Worm (Caenorhabditis elegans): ENCODE results near the gene R02F11.12.
"Not testable (repeated sequence)": the region's sequence is repeated elsewhere in the genome, so short reads cannot be mapped to it uniquely, and the experiment has no call there.

The R02F11.12 gene

DNA sequence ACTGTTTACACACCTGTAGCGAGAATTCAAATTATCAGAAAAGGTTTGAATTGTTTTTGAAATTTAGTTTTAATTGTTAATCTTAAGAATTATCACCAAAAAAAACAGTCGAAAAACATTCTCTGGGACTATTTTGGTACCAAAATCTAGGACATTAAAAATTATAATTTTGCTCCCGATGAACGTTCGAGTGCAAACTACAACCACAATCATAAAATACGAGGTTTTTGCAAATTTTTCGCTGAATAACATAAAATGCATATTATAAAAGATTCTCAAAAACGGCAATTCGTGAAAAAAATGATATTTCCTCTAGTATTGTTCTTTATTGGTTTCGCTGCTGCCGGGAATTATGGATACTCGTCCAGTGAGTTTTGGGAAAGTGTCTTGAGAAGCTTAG is at the start of gene R02F11.12:
Gene R02F11.12, plus strand, starts transcription at position 301 of the 400 bp plus-strand sequence.
- TF ChIP-seq unc-62 (GFP tag; optimal IDR thresholded peaks at IDR 0.05) = no peak

DNA sequence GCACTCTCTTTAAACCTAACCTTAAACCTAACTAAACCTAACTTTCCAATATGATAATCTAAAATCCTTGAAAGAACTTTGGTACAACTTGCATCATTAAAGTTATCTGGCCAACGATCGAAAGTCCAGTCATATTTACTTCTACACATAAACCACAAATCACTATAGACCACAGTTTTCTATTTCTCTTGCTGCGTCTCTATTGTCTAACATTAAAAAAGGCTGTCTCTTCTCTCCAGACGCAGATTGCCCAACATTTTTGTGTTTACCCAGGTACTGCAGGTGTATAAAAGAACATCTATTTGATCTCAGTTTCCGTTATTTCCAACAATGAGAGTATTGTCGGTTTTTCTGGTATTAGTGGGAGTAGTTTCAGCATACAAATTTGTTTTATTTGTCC is 48.3 kb upstream of the R02F11.12 start, which contains the start of gene ugt-61:
Gene ugt-61, plus strand, starts transcription at position 233 of the 400 bp plus-strand sequence.
- TF ChIP-seq unc-62 (GFP tag; optimal IDR thresholded peaks at IDR 0.05) = no peak

DNA sequence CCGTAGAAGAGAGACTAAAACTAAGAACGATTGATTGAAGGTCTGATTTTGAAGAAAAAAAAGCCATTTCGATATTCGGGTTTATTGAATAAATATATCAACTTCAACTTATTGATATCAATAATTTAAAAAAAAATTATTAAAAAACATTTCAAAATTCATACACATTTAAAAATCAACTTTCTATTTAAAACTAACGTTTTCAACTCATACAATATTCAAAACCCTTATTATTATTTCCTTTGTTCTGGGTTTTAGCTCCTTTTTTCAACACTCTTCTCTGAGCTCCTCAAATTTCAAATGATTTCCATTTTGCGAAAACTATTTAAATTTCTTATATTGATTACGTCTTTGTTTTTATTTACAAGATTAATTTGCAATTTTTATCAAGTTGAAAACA is 45.2 kb upstream of the R02F11.12 start, which contains the start of gene C18G1.7:
Gene C18G1.7, plus strand, starts transcription at position 301 of the 400 bp plus-strand sequence.
- TF ChIP-seq unc-62 (GFP tag; optimal IDR thresholded peaks at IDR 0.05) = no peak

DNA sequence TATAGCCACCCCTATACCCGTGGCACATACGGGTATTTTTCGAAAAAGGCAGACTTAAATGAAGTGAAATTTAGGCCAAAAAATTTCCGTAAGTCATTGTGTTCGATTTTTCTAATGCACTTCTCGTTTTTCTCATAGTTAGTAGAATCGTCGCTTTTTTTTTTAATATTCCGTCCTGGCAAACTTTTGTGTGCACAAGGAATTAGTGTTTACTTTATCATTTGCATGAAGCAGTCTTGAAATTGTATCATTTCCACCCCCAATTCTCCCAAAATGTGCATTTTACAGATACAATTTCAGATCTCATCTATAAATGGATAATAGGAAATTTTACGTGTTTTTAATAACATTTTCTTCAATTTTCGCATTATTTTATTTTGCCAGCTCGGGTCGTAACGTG is 40.2 kb upstream of the R02F11.12 start, which contains the start of gene C18G1.6:
Gene C18G1.6, plus strand, starts transcription at position 301 of the 400 bp plus-strand sequence.
- TF ChIP-seq unc-62 (GFP tag; optimal IDR thresholded peaks at IDR 0.05) = no peak

DNA sequence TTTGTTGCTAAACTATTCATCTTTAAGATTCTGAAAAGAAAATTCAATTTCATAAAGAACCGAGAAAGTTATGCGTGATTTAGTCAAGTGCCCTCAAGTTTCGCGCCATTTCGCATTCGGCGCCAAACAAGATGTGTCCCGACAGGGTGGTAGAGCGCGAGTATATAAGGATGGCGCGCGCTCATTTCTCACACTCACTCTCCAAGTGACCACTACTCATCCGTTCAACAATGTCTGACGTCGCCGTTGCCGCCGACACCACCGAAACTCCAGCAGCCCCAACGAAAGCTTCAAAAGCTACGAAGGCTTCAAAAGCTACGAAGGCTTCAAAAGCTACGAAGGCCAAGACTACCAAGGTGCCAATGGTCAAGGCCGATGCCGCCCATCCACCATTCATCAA is 36.3 kb upstream of the R02F11.12 start, which contains the start of gene hil-4:
Gene hil-4, plus strand, starts transcription at position 191 of the 400 bp plus-strand sequence.
- no peak for TF ChIP-seq unc-62 (GFP tag; optimal IDR thresholded peaks at IDR 0.05)

DNA sequence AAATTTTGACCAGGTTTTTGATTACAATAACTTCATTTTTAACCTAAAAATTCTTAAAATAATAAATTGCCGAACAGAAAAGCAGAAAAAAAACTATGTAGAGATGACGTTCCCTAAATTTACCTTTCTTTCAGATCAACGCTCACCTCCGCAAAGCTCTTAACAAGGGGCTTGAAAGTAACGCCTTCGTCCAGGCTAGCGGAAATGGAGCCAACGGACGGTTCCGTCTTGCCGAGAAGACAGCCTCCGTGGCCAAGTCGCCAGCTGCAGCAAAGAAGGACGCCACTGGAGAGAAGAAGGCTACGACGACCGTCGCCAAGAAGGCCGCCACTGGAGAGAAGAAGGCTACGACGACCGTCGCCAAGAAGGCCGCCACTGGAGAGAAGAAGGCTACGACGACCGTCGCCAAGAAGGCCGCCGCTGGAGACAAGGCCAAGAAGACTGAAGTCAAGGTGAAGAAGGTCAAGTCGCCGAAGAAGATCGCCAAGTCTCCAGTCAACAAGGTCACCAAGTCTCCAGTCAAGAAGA is 35.7 kb upstream of the R02F11.12 start:
- no peak for TF ChIP-seq unc-62 (GFP tag; optimal IDR thresholded peaks at IDR 0.05)

DNA sequence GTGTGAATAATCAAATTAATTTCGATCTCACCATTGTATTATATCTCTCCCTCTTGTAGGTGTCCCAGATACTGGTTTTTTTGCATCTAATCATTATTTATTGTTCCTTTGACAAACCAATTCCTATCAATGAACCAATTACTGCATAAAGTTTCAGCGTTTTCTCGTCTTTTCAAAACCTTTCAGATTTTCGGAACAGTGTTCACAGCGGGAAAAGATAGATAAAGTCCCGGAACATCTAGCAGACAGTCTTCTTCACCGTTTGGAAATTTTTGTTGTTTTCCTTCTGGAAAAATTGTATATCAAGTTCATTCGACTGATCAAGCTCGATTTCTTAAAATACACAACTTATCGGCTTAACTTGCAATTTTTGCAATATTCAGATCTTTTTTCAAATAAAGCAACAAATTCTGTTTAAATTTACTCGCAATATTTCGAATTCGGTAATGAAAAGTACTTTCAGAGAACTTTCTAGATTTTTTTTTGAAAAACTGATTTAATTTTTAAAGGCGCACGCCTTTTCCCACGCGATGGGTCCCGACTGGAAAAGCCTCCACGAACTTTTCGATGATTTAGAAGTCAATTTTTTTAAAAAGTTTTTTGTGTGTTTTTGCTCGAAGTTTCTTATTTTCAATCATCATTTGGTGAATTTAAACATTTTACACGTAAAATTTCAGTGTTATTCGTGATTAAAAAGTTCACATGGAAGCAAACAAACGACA is 35.0 kb upstream of the R02F11.12 start, which contains the start of gene pgl-3:
Gene pgl-3, plus strand, starts transcription at position 672 of the 722 bp plus-strand sequence.
- TF ChIP-seq unc-62 (GFP tag; optimal IDR thresholded peaks at IDR 0.05) = no peak

DNA sequence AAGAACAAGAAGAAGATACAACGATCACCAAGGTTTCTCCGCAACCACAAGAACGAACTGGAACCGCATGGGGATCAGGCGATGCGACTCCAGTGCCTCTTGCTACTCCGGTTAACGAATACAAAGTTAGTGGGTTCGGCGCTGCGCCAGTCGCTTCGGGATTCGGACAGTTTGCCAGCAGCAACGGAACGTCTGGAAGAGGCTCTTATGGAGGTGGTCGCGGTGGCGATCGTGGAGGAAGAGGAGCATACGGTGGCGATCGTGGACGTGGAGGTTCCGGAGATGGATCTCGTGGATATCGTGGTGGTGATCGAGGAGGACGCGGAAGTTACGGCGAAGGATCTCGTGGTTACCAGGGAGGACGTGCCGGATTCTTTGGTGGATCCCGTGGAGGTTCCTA is 32.4 kb upstream of the R02F11.12 start:
- no peak for TF ChIP-seq unc-62 (GFP tag; optimal IDR thresholded peaks at IDR 0.05)

DNA sequence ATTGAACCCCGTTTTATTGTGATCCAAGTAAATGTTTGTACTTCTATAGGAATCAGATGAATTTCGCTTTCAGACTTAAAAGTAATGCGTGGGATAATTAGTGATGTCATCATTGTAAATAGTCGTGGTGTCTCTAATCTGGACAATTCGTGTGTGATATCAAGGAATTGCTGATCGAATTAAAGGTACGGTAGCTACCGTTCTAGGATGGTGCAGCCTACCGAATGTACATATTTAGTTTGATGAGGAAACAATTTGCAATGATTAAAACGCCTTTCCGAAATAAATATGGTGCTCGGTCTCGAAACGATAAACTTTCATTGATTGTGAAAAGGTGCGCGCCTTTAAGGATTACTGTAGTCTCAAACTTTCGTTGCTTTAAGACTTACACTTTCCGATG is 31.9 kb upstream of the R02F11.12 start:
- no peak for TF ChIP-seq unc-62 (GFP tag; optimal IDR thresholded peaks at IDR 0.05)

DNA sequence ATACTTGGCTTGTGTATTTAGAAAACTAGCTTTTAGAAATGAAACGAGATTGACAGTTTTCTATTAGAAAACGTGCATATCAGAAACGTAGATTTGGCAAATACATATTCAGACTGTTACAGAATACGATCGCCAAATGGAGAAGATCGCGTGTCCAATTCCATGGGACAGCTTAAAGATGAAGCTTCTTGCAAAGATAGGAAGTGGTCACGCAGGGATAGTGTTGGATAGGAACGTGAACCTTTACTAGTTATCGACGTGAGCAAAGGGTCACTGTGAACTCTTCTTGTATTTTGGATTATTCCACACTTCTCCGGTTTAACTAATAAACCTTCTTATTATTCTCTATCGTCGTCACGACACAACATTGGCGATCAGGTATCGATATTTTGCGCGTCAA is 29.8 kb upstream of the R02F11.12 start, which contains the start of gene bgnt-1.4:
Gene bgnt-1.4, plus strand, starts transcription at position 301 of the 400 bp plus-strand sequence.
- TF ChIP-seq unc-62 (GFP tag; optimal IDR thresholded peaks at IDR 0.05) = not testable (repeated sequence)

DNA sequence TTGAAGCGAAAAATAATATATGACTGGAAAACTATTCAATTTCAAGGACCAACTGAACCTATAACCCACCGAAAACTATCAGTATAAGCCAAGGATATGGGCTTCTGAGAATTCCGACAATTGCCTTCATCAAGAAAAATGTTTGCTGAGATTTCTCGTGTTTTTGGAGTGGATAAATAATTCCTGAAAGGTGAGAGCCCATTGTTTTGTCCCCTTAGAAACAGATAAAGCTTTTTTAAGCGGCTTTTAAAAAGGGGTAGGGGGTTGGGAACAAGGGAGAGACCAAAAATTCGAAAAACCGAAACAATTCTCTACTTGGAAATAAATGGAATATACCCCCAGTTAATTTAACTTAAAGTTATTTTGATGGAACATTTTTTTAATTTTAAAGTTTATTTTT is 24.0 kb upstream of the R02F11.12 start, which contains the start of gene C18G1.8:
Gene C18G1.8, minus strand, starts transcription at position 101 of the 400 bp plus-strand sequence.
- no peak for TF ChIP-seq unc-62 (GFP tag; optimal IDR thresholded peaks at IDR 0.05)

DNA sequence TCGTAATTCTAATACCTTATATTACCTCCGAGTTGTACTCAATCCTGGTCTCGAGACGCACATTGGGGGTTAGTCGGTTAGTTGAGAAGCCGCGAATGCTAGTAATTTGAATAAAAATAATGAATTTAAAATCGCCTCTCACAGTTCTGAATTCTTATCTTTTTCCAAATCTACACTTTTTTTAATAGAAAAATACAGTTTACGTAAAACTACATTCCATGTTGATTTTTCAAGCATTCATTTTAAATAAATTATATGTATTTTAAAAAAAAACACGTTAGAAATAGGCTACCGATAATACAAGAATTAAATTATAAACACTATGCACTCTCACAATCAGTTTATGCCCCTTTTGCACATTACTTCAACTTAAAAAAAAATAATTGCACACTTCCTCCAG is 20.8 kb upstream of the R02F11.12 start, which contains the start of gene C18G1.9:
Gene C18G1.9, minus strand, starts transcription at position 101 of the 400 bp plus-strand sequence.
- TF ChIP-seq unc-62 (GFP tag; optimal IDR thresholded peaks at IDR 0.05) = no peak

DNA sequence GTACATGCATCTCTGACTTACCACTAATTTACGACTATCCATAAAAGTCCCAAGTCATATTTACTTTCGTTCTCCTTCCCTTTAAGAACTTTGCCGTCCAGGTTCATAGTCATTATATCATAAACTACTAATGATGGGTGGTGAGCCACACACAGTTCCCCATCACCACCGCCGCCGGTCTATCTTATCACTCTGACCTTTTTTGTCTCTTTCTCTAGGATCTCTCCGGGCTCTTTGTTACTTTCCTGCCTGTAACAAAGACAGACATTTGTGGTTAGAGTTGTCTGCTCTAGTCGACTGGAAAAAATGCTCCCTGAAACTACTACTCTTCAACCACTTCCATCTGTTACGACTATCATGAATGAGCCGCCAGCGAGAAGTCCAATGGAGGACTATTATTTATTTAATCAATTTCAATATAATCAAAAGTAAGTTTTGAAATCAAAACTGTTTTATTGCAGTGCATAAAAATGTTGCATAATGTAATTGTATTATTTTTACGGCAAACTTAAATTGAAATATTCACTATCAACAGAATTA is 20.0 kb upstream of the R02F11.12 start, which contains the start of gene elt-7:
Gene elt-7, plus strand, starts transcription at position 263 of the 540 bp plus-strand sequence.
- no peak for TF ChIP-seq unc-62 (GFP tag; optimal IDR thresholded peaks at IDR 0.05)

DNA sequence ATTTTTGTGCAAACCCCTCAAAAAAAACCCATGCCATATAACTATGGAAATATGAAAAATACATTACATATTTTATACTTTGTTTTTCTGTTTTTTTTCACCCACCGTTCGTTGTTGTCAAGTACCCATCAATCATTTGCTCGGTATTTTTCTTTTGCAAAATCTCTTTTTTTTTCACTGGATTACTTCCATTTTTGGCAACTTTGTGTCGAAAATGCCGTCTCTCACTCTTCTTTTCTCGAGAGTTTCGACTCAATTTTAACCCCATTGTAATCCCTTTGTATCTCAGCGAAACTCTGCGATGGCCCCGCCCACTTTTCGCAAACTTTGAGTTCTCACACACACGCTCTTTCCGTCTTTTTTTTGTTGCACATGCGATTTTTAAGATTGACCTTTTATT is 15.3 kb upstream of the R02F11.12 start:
- no peak for TF ChIP-seq unc-62 (GFP tag; optimal IDR thresholded peaks at IDR 0.05)

DNA sequence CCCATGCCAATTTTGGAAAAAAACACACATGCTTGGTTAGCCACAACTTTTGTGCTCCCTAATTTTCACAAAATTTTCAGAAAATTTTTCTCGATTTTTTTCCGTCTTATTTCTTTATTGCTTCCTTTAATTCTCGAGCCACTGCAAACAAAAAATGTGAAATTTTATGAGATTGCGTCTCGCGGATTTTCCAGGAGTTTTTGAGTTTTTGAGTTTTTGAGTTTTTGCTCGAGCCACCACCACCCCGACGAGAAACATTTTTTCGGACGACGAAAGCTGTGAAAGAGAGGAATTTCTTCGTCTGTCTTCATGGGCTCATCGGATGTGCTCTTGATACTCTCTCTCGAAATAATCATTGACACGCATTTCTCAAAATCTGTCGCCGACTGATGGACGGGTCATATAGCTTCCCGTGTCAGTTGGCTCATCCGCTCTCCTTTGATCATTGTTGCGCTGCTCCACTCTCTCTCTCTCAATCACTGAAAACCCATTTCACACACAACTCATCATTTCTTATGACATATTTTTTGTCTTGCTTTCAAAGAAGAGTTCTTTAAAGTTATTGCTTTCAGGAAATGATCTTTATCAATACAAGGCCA is 13.0 kb upstream of the R02F11.12 start, which contains the start of gene C18G1.1:
Gene C18G1.1, plus strand, starts transcription at position 573 of the 599 bp plus-strand sequence.
- no peak for TF ChIP-seq unc-62 (GFP tag; optimal IDR thresholded peaks at IDR 0.05)

DNA sequence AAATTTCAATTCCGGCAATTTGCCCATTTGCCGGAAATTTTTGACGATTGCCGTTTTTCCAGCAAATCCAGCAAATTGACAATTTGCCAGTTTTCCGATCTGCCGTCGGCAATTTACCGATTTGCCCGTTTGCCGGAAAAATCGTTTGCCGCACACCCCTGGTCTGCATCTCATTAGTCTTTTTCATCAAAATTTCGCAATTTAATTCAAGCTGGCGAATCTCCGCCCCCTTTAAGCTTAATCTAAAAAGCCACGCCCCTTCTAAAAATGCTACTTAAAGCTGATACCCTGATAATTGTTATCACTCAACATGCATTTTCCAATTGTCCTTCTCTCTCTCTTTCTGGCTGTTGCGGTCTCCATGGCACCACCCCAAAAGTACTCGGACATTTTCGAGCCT is 7.2 kb upstream of the R02F11.12 start, which contains the start of gene Y60C6A.1:
Gene Y60C6A.1, plus strand, starts transcription at position 301 of the 400 bp plus-strand sequence.
- TF ChIP-seq unc-62 (GFP tag; optimal IDR thresholded peaks at IDR 0.05) = no peak

Data from whole organism, dauer.